Worm (Caenorhabditis elegans): Measurements from ENCODE around the gene flap-1.
A peak's percentile ranks its signal among the peaks of the same experiment; 100 is the strongest.

Gene flap-1

ce11 chrIII:6897587-6898064, 31.0 kb downstream of the flap-1 start, which contains the start of gene T07E3.4 (continued):
- TF ChIP-seq ZK546.5 (tag; optimal IDR thresholded peaks at IDR 0.05): no peak
- TF ChIP-seq unc-39 (tag; optimal IDR thresholded peaks at IDR 0.05): no peak
- TF ChIP-seq sem-4 (tag; optimal IDR thresholded peaks at IDR 0.05): peak; percentile 79
- peak; percentile 84 for TF ChIP-seq ama-1 (optimal IDR thresholded peaks at IDR 0.05)
- TF ChIP-seq gmeb-1 (tag; optimal IDR thresholded peaks at IDR 0.05): peak; percentile 68
- peak; percentile 98 for TF ChIP-seq sma-9 (GFP tag; optimal IDR thresholded peaks at IDR 0.05)
- TF ChIP-seq sma-9 (tag; optimal IDR thresholded peaks at IDR 0.05): no peak
- TF ChIP-seq C34F6.9 (tag; optimal IDR thresholded peaks at IDR 0.05): peak; percentile 94
- TF ChIP-seq crh-2 (tag; optimal IDR thresholded peaks at IDR 0.05): peak; percentile 91
- TF ChIP-seq mbf-1 (tag; optimal IDR thresholded peaks at IDR 0.05): no peak
- peak; percentile 96 for TF ChIP-seq egl-27 (tag; optimal IDR thresholded peaks at IDR 0.05)

- no peak for TF ChIP-seq nhr-12 (tag; optimal IDR thresholded peaks at IDR 0.05)
- no peak for TF ChIP-seq lsy-2 (tag; optimal IDR thresholded peaks at IDR 0.05)
- no peak for TF ChIP-seq elt-3 (tag; optimal IDR thresholded peaks at IDR 0.05)
- TF ChIP-seq dmd-4 (tag; optimal IDR thresholded peaks at IDR 0.05): no peak
- no peak for TF ChIP-seq nhr-11 (tag; optimal IDR thresholded peaks at IDR 0.05)
- TF ChIP-seq lin-39 (tag; optimal IDR thresholded peaks at IDR 0.05): no peak
- no peak for TF ChIP-seq nhr-10 (tag; optimal IDR thresholded peaks at IDR 0.05)
- no peak for TF ChIP-seq F13H6.1 (tag; optimal IDR thresholded peaks at IDR 0.05)
- TF ChIP-seq gmeb-1 (tag; optimal IDR thresholded peaks at IDR 0.05): no peak
- no peak for TF ChIP-seq nhr-77 (tag; optimal IDR thresholded peaks at IDR 0.05)
- no peak for TF ChIP-seq mbf-1 (tag; optimal IDR thresholded peaks at IDR 0.05)
- TF ChIP-seq nhr-21 (tag; optimal IDR thresholded peaks at IDR 0.05): no peak
- no peak for TF ChIP-seq ztf-1 (GFP tag; conservative IDR thresholded peaks at IDR 0.05)
- TF ChIP-seq Y55F3AM.14 (GFP tag; optimal IDR thresholded peaks at IDR 0.05): no peak
- no peak for TF ChIP-seq lin-11 (tag; optimal IDR thresholded peaks at IDR 0.05)
- TF ChIP-seq unc-55 (GFP tag; optimal IDR thresholded peaks at IDR 0.05): no peak
- TF ChIP-seq lin-13 (GFP tag; optimal IDR thresholded peaks at IDR 0.05): no peak
Measured at ce11 chrIII:6895677-6896076, 32.9 kb downstream of the flap-1 start.

ce11 chrIII:6895166-6895565, 33.5 kb downstream of the flap-1 start:
- peak; percentile 8 for TF ChIP-seq sem-4 (tag; optimal IDR thresholded peaks at IDR 0.05)
- no peak for TF ChIP-seq peb-1 (tag; optimal IDR thresholded peaks at IDR 0.05)
- no peak for TF ChIP-seq dmd-4 (tag; optimal IDR thresholded peaks at IDR 0.05)
- TF ChIP-seq sma-9 (GFP tag; optimal IDR thresholded peaks at IDR 0.05): peak; percentile 88
- TF ChIP-seq sma-9 (tag; optimal IDR thresholded peaks at IDR 0.05): no peak
- no peak for TF ChIP-seq ceh-82 (tag; optimal IDR thresholded peaks at IDR 0.05)
- TF ChIP-seq egl-27 (tag; optimal IDR thresholded peaks at IDR 0.05): peak; percentile 75
- TF ChIP-seq elt-3 (tag; optimal IDR thresholded peaks at IDR 0.05): no peak
- TF ChIP-seq elt-1 (tag; optimal IDR thresholded peaks at IDR 0.05): no peak
- no peak for TF ChIP-seq nhr-10 (tag; optimal IDR thresholded peaks at IDR 0.05)
- TF ChIP-seq nhr-237 (tag; optimal IDR thresholded peaks at IDR 0.05): no peak
- peak; percentile 68 for TF ChIP-seq sma-3 (GFP tag; optimal IDR thresholded peaks at IDR 0.05)
- peak; percentile 62 for TF ChIP-seq gmeb-1 (tag; optimal IDR thresholded peaks at IDR 0.05)
- TF ChIP-seq mab-5 (tag; optimal IDR thresholded peaks at IDR 0.05): no peak
- TF ChIP-seq nhr-6 (tag; optimal IDR thresholded peaks at IDR 0.05): peak; percentile 67
- TF ChIP-seq lin-39 (tag; optimal IDR thresholded peaks at IDR 0.05): no peak
- TF ChIP-seq skn-1 (tag; optimal IDR thresholded peaks at IDR 0.05): no peak
- TF ChIP-seq ZK546.5 (tag; optimal IDR thresholded peaks at IDR 0.05): no peak
- no peak for TF ChIP-seq Y55F3AM.14 (GFP tag; optimal IDR thresholded peaks at IDR 0.05)
- peak; percentile 83 for TF ChIP-seq nhr-129 (tag; optimal IDR thresholded peaks at IDR 0.05)
- no peak for TF ChIP-seq ztf-1 (GFP tag; conservative IDR thresholded peaks at IDR 0.05)
- TF ChIP-seq nhr-12 (tag; optimal IDR thresholded peaks at IDR 0.05): no peak
- no peak for TF ChIP-seq ceh-16 (tag; optimal IDR thresholded peaks at IDR 0.05)
- no peak for TF ChIP-seq alr-1 (tag; optimal IDR thresholded peaks at IDR 0.05)
- TF ChIP-seq unc-39 (tag; optimal IDR thresholded peaks at IDR 0.05): no peak
- TF ChIP-seq C34F6.9 (tag; optimal IDR thresholded peaks at IDR 0.05): peak; percentile 70
- TF ChIP-seq lsy-2 (tag; optimal IDR thresholded peaks at IDR 0.05): peak; percentile 17 to 82
- peak; percentile 82 for TF ChIP-seq nhr-21 (tag; optimal IDR thresholded peaks at IDR 0.05)
- TF ChIP-seq nhr-11 (tag; optimal IDR thresholded peaks at IDR 0.05): no peak
- TF ChIP-seq ama-1 (optimal IDR thresholded peaks at IDR 0.05): peak; percentile 9
- TF ChIP-seq nhr-77 (tag; optimal IDR thresholded peaks at IDR 0.05): no peak
- TF ChIP-seq crh-2 (tag; optimal IDR thresholded peaks at IDR 0.05): peak; percentile 76
- peak; percentile 83 for TF ChIP-seq fos-1 (tag; optimal IDR thresholded peaks at IDR 0.05)
- TF ChIP-seq blmp-1 (tag; optimal IDR thresholded peaks at IDR 0.05; ENCODE audit: insufficient read depth): peak; percentile 32
- TF ChIP-seq zag-1 (tag; optimal IDR thresholded peaks at IDR 0.05): no peak
- no peak for TF ChIP-seq snpc-4 (tag; optimal IDR thresholded peaks at IDR 0.05)
- TF ChIP-seq lin-13 (GFP tag; optimal IDR thresholded peaks at IDR 0.05): peak; percentile 14
- peak; percentile 82 for TF ChIP-seq F13H6.1 (tag; optimal IDR thresholded peaks at IDR 0.05)
- no peak for TF ChIP-seq nhr-23 (tag; optimal IDR thresholded peaks at IDR 0.05)
- no peak for TF ChIP-seq unc-62 (GFP tag; optimal IDR thresholded peaks at IDR 0.05)
- peak; percentile 56 for TF ChIP-seq nhr-25 (tag; optimal IDR thresholded peaks at IDR 0.05)
- TF ChIP-seq mdl-1 (tag; optimal IDR thresholded peaks at IDR 0.05): no peak
